Fruit fly (Drosophila melanogaster): ENCODE data around the gene bbx.

dm6 chrX:21334522-21335104 lies 28.2 kb upstream of the bbx start:
- TF ChIP-seq CG8478 (optimal IDR thresholded peaks at IDR 0.05) (no peak), CTCF (optimal IDR thresholded peaks at IDR 0.05) (no peak)
